Worm (Caenorhabditis elegans) whole organism, L4 larva: Measurements from ENCODE around the gene snt-2.
A peak's percentile ranks its signal among the peaks of the same experiment; 100 is the strongest.

Source experiments
- F37D6.2 ChIP-seq: sonication (generic microtip); optimal IDR thresholded peaks from 2 replicates; lab custom pipeline; 2016; ENCODE audit warnings: mild to moderate bottlenecking, missing genetic modification characterization, missing compliant biosample characterization
- F49E8.2 ChIP-seq: sonication (generic microtip); optimal IDR thresholded peaks from 2 replicates; lab custom pipeline; 2016; ENCODE audit warnings: missing compliant biosample characterization, mild to moderate bottlenecking, missing genetic modification characterization, borderline replicate concordance
- R02D3.7 ChIP-seq: fragments of 150-350 bp; sonication (generic microtip); optimal IDR thresholded peaks from 3 replicates; lab custom pipeline; 2014; ENCODE audit warnings: missing biosample characterization, missing genetic modification characterization
- aha-1 ChIP-seq: fragments of 150-350 bp; peaks from one replicate; lab custom pipeline; 2014; ENCODE audit warnings: missing biosample characterization, missing genetic modification characterization
- attf-4 ChIP-seq: sonication (generic microtip); optimal IDR thresholded peaks from 3 replicates; lab custom pipeline; 2017; ENCODE audit warnings: missing biosample characterization, missing genetic modification characterization
- ceh-28 ChIP-seq: fragments of 150-350 bp; optimal IDR thresholded peaks from 2 replicates; lab custom pipeline; 2014; ENCODE audit warnings: missing biosample characterization, missing genetic modification reagents, missing genetic modification characterization
- daf-12 ChIP-seq: fragments of 150-350 bp; optimal IDR thresholded peaks from 2 replicates; lab custom pipeline; 2014; ENCODE audit warnings: missing biosample characterization, missing genetic modification reagents, missing genetic modification characterization
- daf-16 ChIP-seq, 3 experiments: sonication (generic microtip); optimal IDR thresholded peaks; 2 replicates each; lab custom pipeline; 2016 to 2017; ENCODE audit warnings: missing genetic modification characterization in 3 of 3, missing genetic modification reagents in 3 of 3, mild to moderate bottlenecking in 2 of 3, missing compliant biosample characterization in 2 of 3, missing biosample characterization in 1 of 3, moderate library complexity in 1 of 3
- daf-8 ChIP-seq: fragments of 200-800 bp; sonication (Bioruptor generic); IDR thresholded peaks from 2 replicates; pipeline ENCODE4 v1.3.6; 2022; ENCODE audit warnings: missing genetic modification characterization, missing compliant biosample characterization
- dmd-6 ChIP-seq: fragments of 200-800 bp; sonication (Bioruptor generic); IDR thresholded peaks from 2 replicates; pipeline ENCODE4 v1.3.6; 2022; ENCODE audit warnings: missing genetic modification reagents, missing genetic modification characterization, missing compliant biosample characterization
- dmd-8 ChIP-seq: fragments of 200-800 bp; sonication (Bioruptor generic); IDR thresholded peaks from 2 replicates; pipeline ENCODE4 v1.3.6; 2022; ENCODE audit warnings: missing genetic modification characterization, missing compliant biosample characterization
- duxl-1 ChIP-seq: sonication (generic microtip); optimal IDR thresholded peaks from 2 replicates; lab custom pipeline; 2016; ENCODE audit warnings: mild to moderate bottlenecking, missing genetic modification characterization, moderate library complexity, missing compliant biosample characterization; ENCODE audit not compliant: poor library complexity
- egl-43 ChIP-seq: fragments of 200-800 bp; sonication (Bioruptor generic); IDR thresholded peaks from 2 replicates; pipeline ENCODE4 v1.3.6; 2022; ENCODE audit warnings: missing genetic modification reagents, missing genetic modification characterization, missing compliant biosample characterization
- fkh-10 ChIP-seq: fragments of 150-350 bp; optimal IDR thresholded peaks from 2 replicates; lab custom pipeline; 2014; ENCODE audit warnings: missing biosample characterization, missing genetic modification reagents, missing genetic modification characterization
- fos-1 ChIP-seq: fragments of 150-350 bp; optimal IDR thresholded peaks from 2 replicates; lab custom pipeline; 2014; ENCODE audit warnings: missing biosample characterization, missing genetic modification characterization
- hlh-30 ChIP-seq: sonication (generic microtip); optimal IDR thresholded peaks from 2 replicates; lab custom pipeline; 2017; ENCODE audit warnings: antibody characterized with exemption, mild to moderate bottlenecking, missing genetic modification characterization, missing compliant biosample characterization; ENCODE audit not compliant: insufficient read depth
- lin-1 ChIP-seq: fragments of 200-800 bp; sonication (Bioruptor generic); IDR thresholded peaks from 2 replicates; pipeline ENCODE4 v1.3.6; 2022; ENCODE audit warnings: missing genetic modification reagents, missing genetic modification characterization, missing compliant biosample characterization
- lin-13 ChIP-seq: fragments of 150-350 bp; optimal IDR thresholded peaks from 2 replicates; lab custom pipeline; 2014; ENCODE audit warnings: missing biosample characterization, missing genetic modification reagents, missing genetic modification characterization
- lin-29 ChIP-seq: fragments of 200-800 bp; sonication (Bioruptor generic); IDR thresholded peaks from 2 replicates; pipeline ENCODE4 v1.3.6; 2022; ENCODE audit warnings: missing genetic modification reagents, missing genetic modification characterization, missing compliant biosample characterization
- lin-38 ChIP-seq: fragments of 200-800 bp; sonication (Bioruptor generic); IDR thresholded peaks from 2 replicates; pipeline ENCODE4 v1.3.6; 2022; ENCODE audit warnings: missing genetic modification reagents, missing genetic modification characterization, missing compliant biosample characterization
- lin-39 ChIP-seq: fragments of 150-350 bp; optimal IDR thresholded peaks from 2 replicates; lab custom pipeline; 2014; ENCODE audit warnings: missing biosample characterization, missing genetic modification reagents, missing genetic modification characterization
- lir-3 ChIP-seq: sonication (generic microtip); optimal IDR thresholded peaks from 2 replicates; lab custom pipeline; 2016; ENCODE audit warnings: mild to moderate bottlenecking, missing genetic modification characterization, missing compliant biosample characterization
- lsy-2 ChIP-seq, 2 experiments: fragments of 150-350 bp in 1 of 2; sonication (generic microtip) in 1 of 2; optimal IDR thresholded peaks; 2 replicates each; lab custom pipeline; 2014 to 2017; ENCODE audit warnings: missing biosample characterization in 2 of 2, missing genetic modification characterization in 2 of 2
- madf-5 ChIP-seq, 2 experiments: fragments of 200-800 bp; sonication (Bioruptor generic); IDR thresholded peaks; 2 replicates each; pipeline ENCODE4 v1.3.6; 2022; ENCODE audit warnings: missing compliant biosample characterization in 2 of 2, missing genetic modification characterization in 2 of 2
- madf-9 ChIP-seq: fragments of 200-800 bp; sonication (Bioruptor generic); conservative IDR thresholded peaks from 2 replicates; pipeline ENCODE4 v1.3.6; 2022; ENCODE audit warnings: missing genetic modification reagents, missing genetic modification characterization, missing compliant biosample characterization
- mdt-29 ChIP-seq: fragments of 200-800 bp; sonication (Bioruptor generic); IDR thresholded peaks from 2 replicates; pipeline ENCODE4 v1.3.6; 2022; ENCODE audit warnings: missing genetic modification reagents, missing genetic modification characterization, missing compliant biosample characterization
- mep-1 ChIP-seq: fragments of 150-350 bp; sonication (generic microtip); optimal IDR thresholded peaks from 3 replicates; lab custom pipeline; 2014; ENCODE audit warnings: missing biosample characterization, missing genetic modification characterization
- mes-2 ChIP-seq: sonication (generic microtip); optimal IDR thresholded peaks from 2 replicates; lab custom pipeline; 2016; ENCODE audit warnings: missing genotype, mild to moderate bottlenecking, missing genetic modification characterization, missing compliant biosample characterization; ENCODE audit not compliant: poor library complexity, severe bottlenecking
- nhr-10 ChIP-seq: fragments of 150-350 bp; optimal IDR thresholded peaks from 2 replicates; lab custom pipeline; 2014; ENCODE audit warnings: missing biosample characterization, missing genetic modification characterization
- nhr-25 ChIP-seq: sonication (generic microtip); optimal IDR thresholded peaks from 2 replicates; lab custom pipeline; 2017; ENCODE audit warnings: missing genetic modification characterization, mild to moderate bottlenecking, missing compliant biosample characterization, antibody characterized with exemption, moderate library complexity, borderline replicate concordance; ENCODE audit not compliant: insufficient read depth
- nhr-42 ChIP-seq: fragments of 200-800 bp; sonication (Bioruptor generic); IDR thresholded peaks from 2 replicates; pipeline ENCODE4 v1.3.6; 2022; ENCODE audit warnings: missing genetic modification characterization, missing compliant biosample characterization
- nhr-48 ChIP-seq: sonication (generic microtip); optimal IDR thresholded peaks from 2 replicates; lab custom pipeline; 2016; ENCODE audit warnings: mild to moderate bottlenecking, missing genetic modification characterization, missing compliant biosample characterization
- nhr-76 ChIP-seq: fragments of 150-350 bp; optimal IDR thresholded peaks from 2 replicates; lab custom pipeline; 2014; ENCODE audit warnings: missing biosample characterization, missing genetic modification characterization
- php-3 ChIP-seq: fragments of 200-800 bp; sonication (Bioruptor generic); IDR thresholded peaks from 2 replicates; pipeline ENCODE4 v1.3.6; 2022; ENCODE audit warnings: missing genetic modification reagents, missing genetic modification characterization, missing compliant biosample characterization
- pqm-1 ChIP-seq: sonication (generic microtip); optimal IDR thresholded peaks from 2 replicates; lab custom pipeline; 2017; ENCODE audit warnings: missing biosample characterization, missing genetic modification characterization
- rbr-2 ChIP-seq: sonication (generic microtip); optimal IDR thresholded peaks from 2 replicates; lab custom pipeline; 2016; ENCODE audit warnings: missing genotype, missing genetic modification characterization, missing compliant biosample characterization
- snpc-1.2 ChIP-seq: fragments of 200-800 bp; sonication (Bioruptor generic); IDR thresholded peaks from 2 replicates; pipeline ENCODE4 v1.3.6; 2022; ENCODE audit warnings: missing genetic modification reagents, missing genetic modification characterization, missing compliant biosample characterization
- spr-3 ChIP-seq: fragments of 200-800 bp; sonication (Bioruptor generic); optimal IDR thresholded peaks from 2 replicates; lab custom pipeline; 2018; ENCODE audit warnings: mild to moderate bottlenecking, missing genetic modification characterization, missing compliant biosample characterization
- tra-1 ChIP-seq: fragments of 200-800 bp; sonication (Bioruptor generic); IDR thresholded peaks from 2 replicates; pipeline ENCODE4 v1.3.6; 2022; ENCODE audit warnings: missing genetic modification reagents, missing genetic modification characterization, missing compliant biosample characterization
- unc-62 ChIP-seq, 3 experiments: fragments of 150-350 bp in 1 of 3; sonication (generic microtip); optimal IDR thresholded peaks in 2 of 3; peaks in 1 of 3; 1 replicate in 1 of 3; 2 replicates in 2 of 3; lab custom pipeline; 2014 to 2017; ENCODE audit warnings: missing biosample characterization in 3 of 3, missing genetic modification characterization in 3 of 3, missing genetic modification reagents in 3 of 3, missing genotype in 1 of 3
- zag-1 ChIP-seq: fragments of 150-350 bp; optimal IDR thresholded peaks from 2 replicates; lab custom pipeline; 2014; ENCODE audit warnings: missing biosample characterization, missing genetic modification characterization
- zip-2 ChIP-seq: fragments of 150-350 bp; optimal IDR thresholded peaks from 2 replicates; lab custom pipeline; 2014; ENCODE audit warnings: missing biosample characterization, missing genetic modification characterization

Gene snt-2

ce11 chrIII:793595-793994 is at the start of gene snt-2 (continued):
- no peak for TF ChIP-seq madf-5 (GFP tag; IDR thresholded peaks at IDR 0.05; lab: Robert Waterston, UW)
- no peak for TF ChIP-seq lin-1 (GFP tag; lab: Robert Waterston, UW)

ce11 chrIII:842630-843029 is 49.1 kb upstream of the snt-2 start, which contains the start of gene far-8:
Gene far-8 (plus strand): TSS chrIII:842930.
- TF ChIP-seq zip-2 (no peak), lir-3 (tag; lab: Kevin White, UChicago) (no peak), snpc-1.2 (GFP tag; lab: Robert Waterston, UW) (no peak), egl-43 (GFP tag; lab: Robert Waterston, UW) (no peak), fos-1 (tag; lab: Kevin White, UChicago) (no peak), unc-62 (GFP tag; optimal IDR thresholded peaks at IDR 0.05 in 1 of 2; lab: Kevin White, UChicago) (no peak), unc-62 (tag; optimal IDR thresholded peaks at IDR 0.05; lab: Kevin White, UChicago) (no peak), lin-38 (GFP tag; lab: Robert Waterston, UW) (no peak), duxl-1 (no peak), ceh-28 (tag; lab: Kevin White, UChicago) (no peak), rbr-2 (tag; lab: Kevin White, UChicago) (no peak), madf-9 (GFP tag; lab: Robert Waterston, UW) (no peak), attf-4 (tag; lab: Kevin White, UChicago) (no peak), mes-2 (tag; lab: Kevin White, UChicago) (no peak), dmd-8 (GFP tag; lab: Robert Waterston, UW) (no peak), lin-1 (GFP tag; lab: Robert Waterston, UW) (no peak)

- TF ChIP-seq nhr-25 (tag; lab: Kevin White, UChicago) (no peak), tra-1 (GFP tag; lab: Robert Waterston, UW) (no peak), nhr-76 (tag; lab: Kevin White, UChicago) (no peak), hlh-30 (tag; lab: Kevin White, UChicago) (peak; percentile 2)
Measured at ce11 chrIII:841177-841576, 47.6 kb upstream of the snt-2 start, which contains the start of gene K02F3.9. Gene K02F3.9 (minus strand): TSS chrIII:841366.

ce11 chrIII:839491-839890 is 46.0 kb upstream of the snt-2 start, which contains the start of gene dos-3:
Gene dos-3 (minus strand): TSS chrIII:839591.
- TF ChIP-seq mdt-29 (GFP tag; lab: Robert Waterston, UW) (no peak), lin-1 (GFP tag; lab: Robert Waterston, UW) (no peak), F37D6.2 (tag; lab: Kevin White, UChicago) (no peak), lsy-2 (tag; optimal IDR thresholded peaks at IDR 0.05; lab: Kevin White, UChicago) (no peak), daf-16 (GFP tag; optimal IDR thresholded peaks at IDR 0.05; lab: Kevin White, UChicago) (no peak), daf-16 (tag; optimal IDR thresholded peaks at IDR 0.05; lab: Kevin White, UChicago) (no peak), dmd-6 (GFP tag; lab: Robert Waterston, UW) (no peak), mes-2 (tag; lab: Kevin White, UChicago) (no peak), F49E8.2 (tag; lab: Kevin White, UChicago) (no peak), lin-29 (no peak), pqm-1 (tag; lab: Kevin White, UChicago) (no peak), zag-1 (tag; lab: Kevin White, UChicago) (no peak), daf-8 (GFP tag; lab: Robert Waterston, UW) (no peak)

- no peak for TF ChIP-seq fkh-10 (GFP tag; lab: Kevin White, UChicago)
- peak; percentile 83 for TF ChIP-seq lin-29
- peak; percentile 95 for TF ChIP-seq nhr-42 (GFP tag; lab: Robert Waterston, UW)
- TF ChIP-seq aha-1 (tag; lab: Kevin White, UChicago), result peak; percentile 99
- TF ChIP-seq madf-5 (GFP tag; IDR thresholded peaks at IDR 0.05; lab: Robert Waterston, UW), result peak; percentile 77 to 95; a peak in 3 of 4 replicates
- TF ChIP-seq nhr-48 (tag; lab: Kevin White, UChicago), result peak; percentile 72
- TF ChIP-seq nhr-76 (tag; lab: Kevin White, UChicago), result no peak
- TF ChIP-seq spr-3, result peak; percentile 88
- no peak for TF ChIP-seq R02D3.7 (tag; lab: Kevin White, UChicago)
- peak; percentile 94 for TF ChIP-seq mep-1 (tag; lab: Kevin White, UChicago)
- no peak for TF ChIP-seq lin-39
- peak; percentile 94 for TF ChIP-seq php-3 (GFP tag; lab: Robert Waterston, UW)
- TF ChIP-seq lin-13, result peak; percentile 49
- no peak for TF ChIP-seq daf-12 (tag; lab: Kevin White, UChicago)
- TF ChIP-seq nhr-10 (tag; lab: Kevin White, UChicago), result peak; percentile 93
Measured at ce11 chrIII:835713-836278, 42.3 kb upstream of the snt-2 start.
